Worm (Caenorhabditis elegans) whole organism, young adult: Measurements from ENCODE around the gene F10E9.1.

Source experiments
- C17E4.6 ChIP-seq: fragments of 200-800 bp; sonication (Bioruptor generic); IDR thresholded peaks from 2 replicates; pipeline ENCODE4 v1.3.6; 2022; ENCODE audit warnings: missing genetic modification reagents, missing genetic modification characterization, missing compliant biosample characterization
- F22D6.2 ChIP-seq: sonication (generic microtip); optimal IDR thresholded peaks from 2 replicates; lab custom pipeline; 2016; ENCODE audit warnings: mild to moderate bottlenecking, missing genetic modification characterization, missing compliant biosample characterization
- F23B12.7 ChIP-seq: sonication (generic microtip); optimal IDR thresholded peaks from 2 replicates; lab custom pipeline; 2017; ENCODE audit warnings: missing genetic modification characterization, mild to moderate bottlenecking, missing compliant biosample characterization, antibody characterized with exemption, moderate library complexity; ENCODE audit not compliant: insufficient read depth
- F37B4.10 ChIP-seq: fragments of 200-800 bp; sonication (Bioruptor generic); IDR thresholded peaks from 2 replicates; pipeline ENCODE4 v1.3.6; 2022; ENCODE audit warnings: missing genetic modification characterization, missing compliant biosample characterization
- F39B2.1 ChIP-seq: fragments of 200-800 bp; sonication (Bioruptor generic); IDR thresholded peaks from 2 replicates; pipeline ENCODE4 v1.3.6; 2022; ENCODE audit warnings: missing genetic modification reagents, missing genetic modification characterization, missing compliant biosample characterization
- F49E8.2 ChIP-seq: sonication (generic microtip); optimal IDR thresholded peaks from 3 replicates; lab custom pipeline; 2017; ENCODE audit warnings: missing genetic modification characterization, mild to moderate bottlenecking, missing compliant biosample characterization, antibody characterized with exemption, moderate library complexity; ENCODE audit not compliant: insufficient read depth
- F52B5.7 ChIP-seq: sonication (generic microtip); optimal IDR thresholded peaks from 2 replicates; lab custom pipeline; 2016; ENCODE audit warnings: mild to moderate bottlenecking, missing genetic modification characterization, missing compliant biosample characterization
- F55B11.4 ChIP-seq: sonication (generic microtip); optimal IDR thresholded peaks from 2 replicates; lab custom pipeline; 2016; ENCODE audit warnings: missing compliant biosample characterization, missing genetic modification characterization, borderline replicate concordance; ENCODE audit not compliant: insufficient read depth
- T07F8.4 ChIP-seq: sonication (generic microtip); optimal IDR thresholded peaks from 2 replicates; lab custom pipeline; 2016; ENCODE audit warnings: mild to moderate bottlenecking, missing genetic modification characterization, moderate library complexity, missing compliant biosample characterization
- T26A5.8 ChIP-seq: sonication (generic microtip); optimal IDR thresholded peaks from 2 replicates; lab custom pipeline; 2016; ENCODE audit warnings: missing genetic modification characterization, missing compliant biosample characterization
- Y56A3A.18 ChIP-seq: fragments of 200-800 bp; sonication (Bioruptor generic); IDR thresholded peaks from 2 replicates; pipeline ENCODE4 v1.3.6; 2022; ENCODE audit warnings: missing genetic modification reagents, missing genetic modification characterization, missing compliant biosample characterization
- Y79H2A.3 ChIP-seq: fragments of 200-800 bp; sonication (Bioruptor generic); conservative IDR thresholded peaks from 2 replicates; pipeline ENCODE4 v1.3.6; 2022; ENCODE audit warnings: missing genetic modification reagents, missing genetic modification characterization, missing compliant biosample characterization
- ZK185.1 ChIP-seq: sonication (generic microtip); optimal IDR thresholded peaks from 2 replicates; lab custom pipeline; 2016; ENCODE audit warnings: mild to moderate bottlenecking, missing genetic modification characterization, missing compliant biosample characterization; ENCODE audit not compliant: poor library complexity, severe bottlenecking
- ama-1 ChIP-seq, 3 experiments: fragments of 150-350 bp in 1 of 3; sonication (generic microtip) in 2 of 3; optimal IDR thresholded peaks; 2 replicates each; lab custom pipeline; 2014 to 2018; ENCODE audit warnings: missing biosample characterization in 2 of 3, missing genetic modification characterization in 2 of 3, missing genetic modification reagents in 2 of 3
- attf-5 ChIP-seq: fragments of 200-800 bp; sonication (Bioruptor generic); optimal IDR thresholded peaks from 2 replicates; lab custom pipeline; 2018; ENCODE audit warnings: mild to moderate bottlenecking, missing genetic modification characterization, missing compliant biosample characterization
- cebp-1 ChIP-seq, 2 experiments: fragments of 200-800 bp in 1 of 2; sonication (Bioruptor generic) in 1 of 2; sonication (generic microtip) in 1 of 2; IDR thresholded peaks in 1 of 2; optimal IDR thresholded peaks in 1 of 2; 2 replicates each; pipeline versions ENCODE4 v1.3.6 to Lab custom; 2017 to 2022; ENCODE audit warnings: missing compliant biosample characterization in 2 of 2, missing genetic modification characterization in 2 of 2, mild to moderate bottlenecking in 1 of 2, missing genetic modification reagents in 1 of 2, moderate library complexity in 1 of 2
- ceh-79 ChIP-seq: sonication (generic microtip); optimal IDR thresholded peaks from 2 replicates; lab custom pipeline; 2017; ENCODE audit warnings: mild to moderate bottlenecking, missing genetic modification characterization, missing compliant biosample characterization
- ceh-91 ChIP-seq: fragments of 200-800 bp; sonication (Bioruptor generic); IDR thresholded peaks from 2 replicates; pipeline ENCODE4 v1.3.6; 2022; ENCODE audit warnings: missing genetic modification reagents, missing genetic modification characterization, missing compliant biosample characterization
- chd-7 ChIP-seq: sonication (generic microtip); optimal IDR thresholded peaks from 2 replicates; lab custom pipeline; 2016; ENCODE audit warnings: mild to moderate bottlenecking, missing genetic modification characterization, moderate library complexity, missing compliant biosample characterization
- dpl-1 ChIP-seq: fragments of 150-350 bp; optimal IDR thresholded peaks from 2 replicates; lab custom pipeline; 2014; ENCODE audit warnings: missing biosample characterization, missing genetic modification reagents, missing genetic modification characterization
- egl-18 ChIP-seq: fragments of 200-800 bp; sonication (Bioruptor generic); IDR thresholded peaks from 2 replicates; pipeline ENCODE4 v1.3.6; 2022; ENCODE audit warnings: missing genetic modification reagents, missing genetic modification characterization, missing compliant biosample characterization
- egl-44 ChIP-seq: fragments of 200-800 bp; sonication (Bioruptor generic); IDR thresholded peaks from 2 replicates; pipeline ENCODE4 v1.3.6; 2022; ENCODE audit warnings: missing genetic modification reagents, missing genetic modification characterization, missing compliant biosample characterization
- egrh-3 ChIP-seq: fragments of 200-800 bp; sonication (Bioruptor generic); IDR thresholded peaks from 2 replicates; pipeline ENCODE4 v1.3.6; 2022; ENCODE audit warnings: missing genetic modification reagents, missing genetic modification characterization, missing compliant biosample characterization
- hmg-20 ChIP-seq: fragments of 200-800 bp; sonication (Bioruptor generic); IDR thresholded peaks from 2 replicates; pipeline ENCODE4 v1.3.6; 2022; ENCODE audit warnings: missing genetic modification reagents, missing genetic modification characterization, missing compliant biosample characterization
- hrde-1 ChIP-seq: sonication (generic microtip); optimal IDR thresholded peaks from 2 replicates; lab custom pipeline; 2016; ENCODE audit warnings: missing genetic modification characterization, mild to moderate bottlenecking, missing compliant biosample characterization, moderate library complexity, missing genotype, missing genetic modification reagents, borderline replicate concordance
- lag-1 ChIP-seq: fragments of 200-800 bp; sonication (Bioruptor generic); IDR thresholded peaks from 2 replicates; pipeline ENCODE4 v1.3.6; 2022; ENCODE audit warnings: missing genetic modification reagents, missing genetic modification characterization, missing compliant biosample characterization
- lin-54 ChIP-seq: fragments of 200-800 bp; sonication (Bioruptor generic); optimal IDR thresholded peaks from 2 replicates; lab custom pipeline; 2018; ENCODE audit warnings: mild to moderate bottlenecking, missing genetic modification characterization, missing compliant biosample characterization
- lir-1 ChIP-seq: fragments of 200-800 bp; sonication (Bioruptor generic); conservative IDR thresholded peaks from 2 replicates; pipeline ENCODE4 v1.3.6; 2022; ENCODE audit warnings: missing genetic modification reagents, missing genetic modification characterization, missing compliant biosample characterization
- lsl-1 ChIP-seq: fragments of 200-800 bp; sonication (Bioruptor generic); optimal IDR thresholded peaks from 2 replicates; lab custom pipeline; 2018; ENCODE audit warnings: mild to moderate bottlenecking, missing genetic modification characterization, moderate library complexity, missing compliant biosample characterization
- lsy-27 ChIP-seq: sonication (generic microtip); optimal IDR thresholded peaks from 2 replicates; lab custom pipeline; 2017; ENCODE audit warnings: missing genetic modification characterization, mild to moderate bottlenecking, missing compliant biosample characterization, antibody characterized with exemption, missing genotype, borderline replicate concordance; ENCODE audit not compliant: insufficient read depth
- mes-4 ChIP-seq: sonication (generic microtip); optimal IDR thresholded peaks from 2 replicates; lab custom pipeline; 2016; ENCODE audit warnings: missing genotype, missing genetic modification characterization, missing compliant biosample characterization
- mxl-1 ChIP-seq: sonication (generic microtip); optimal IDR thresholded peaks from 2 replicates; lab custom pipeline; 2016; ENCODE audit warnings: missing genetic modification characterization, missing compliant biosample characterization
- nhr-90 ChIP-seq: sonication (generic microtip); optimal IDR thresholded peaks from 2 replicates; lab custom pipeline; 2016; ENCODE audit warnings: missing genotype, mild to moderate bottlenecking, missing genetic modification characterization, missing compliant biosample characterization
- pbrm-1 ChIP-seq: fragments of 200-800 bp; sonication (Bioruptor generic); IDR thresholded peaks from 2 replicates; pipeline ENCODE4 v1.3.6; 2022; ENCODE audit warnings: missing genetic modification reagents, missing genetic modification characterization, missing compliant biosample characterization
- pha-4 ChIP-seq: fragments of 150-350 bp; sonication (generic microtip); optimal IDR thresholded peaks from 2 replicates; lab custom pipeline; 2014; ENCODE audit warnings: missing biosample characterization, missing genetic modification reagents, missing genetic modification characterization
- rcor-1 ChIP-seq: fragments of 200-800 bp; sonication (Bioruptor generic); IDR thresholded peaks from 2 replicates; pipeline ENCODE4 v1.3.6; 2022; ENCODE audit warnings: missing genetic modification reagents, missing genetic modification characterization, missing compliant biosample characterization
- rec-8 ChIP-seq, 2 experiments: sonication (generic microtip); optimal IDR thresholded peaks; 2 replicates each; lab custom pipeline; 2016; ENCODE audit warnings: mild to moderate bottlenecking in 2 of 2, missing genetic modification characterization in 2 of 2, missing genetic modification reagents in 2 of 2, missing genotype in 2 of 2, missing biosample characterization in 1 of 2, missing compliant biosample characterization in 1 of 2, moderate library complexity in 1 of 2
- repo-1 ChIP-seq: sonication (generic microtip); optimal IDR thresholded peaks from 2 replicates; lab custom pipeline; 2017; ENCODE audit warnings: mild to moderate bottlenecking, missing genetic modification characterization, missing compliant biosample characterization
- rpc-1 ChIP-seq, 2 experiments: fragments of 150-350 bp in 1 of 2; sonication (generic microtip) in 1 of 2; optimal IDR thresholded peaks; 2 replicates each; lab custom pipeline; 2014 to 2018; ENCODE audit warnings: missing biosample characterization in 1 of 2, missing genetic modification characterization in 1 of 2, missing genetic modification reagents in 1 of 2, missing genotype in 1 of 2
- sdz-38 ChIP-seq: sonication (generic microtip); optimal IDR thresholded peaks from 2 replicates; lab custom pipeline; 2016; ENCODE audit warnings: missing genotype, missing genetic modification characterization, missing compliant biosample characterization
- snpc-3.4 ChIP-seq: sonication (generic microtip); optimal IDR thresholded peaks from 2 replicates; lab custom pipeline; 2017; ENCODE audit warnings: missing genetic modification characterization, mild to moderate bottlenecking, missing compliant biosample characterization, antibody characterized with exemption, moderate library complexity, missing genotype, missing genetic modification reagents
- snpc-4 ChIP-seq, 5 experiments: fragments of 150-350 bp in 1 of 5; sonication (generic microtip) in 4 of 5; optimal IDR thresholded peaks; 2 replicates each; lab custom pipeline; 2014 to 2018; ENCODE audit warnings: missing genetic modification characterization in 5 of 5, missing biosample characterization in 3 of 5, antibody characterized with exemption in 2 of 5, mild to moderate bottlenecking in 2 of 5, missing compliant biosample characterization in 2 of 5, missing genotype in 2 of 5, moderate library complexity in 2 of 5, missing genetic modification reagents in 1 of 5
- unc-130 ChIP-seq: sonication (generic microtip); optimal IDR thresholded peaks from 2 replicates; lab custom pipeline; 2016; ENCODE audit warnings: missing genetic modification reagents, missing genetic modification characterization, missing compliant biosample characterization
- zfh-2 ChIP-seq: fragments of 200-800 bp; sonication (Bioruptor generic); conservative IDR thresholded peaks from 2 replicates; pipeline ENCODE4 v1.3.6; 2022; ENCODE audit warnings: missing genetic modification reagents, missing genetic modification characterization, missing compliant biosample characterization
- ztf-18 ChIP-seq: sonication (generic microtip); optimal IDR thresholded peaks from 2 replicates; lab custom pipeline; 2016; ENCODE audit warnings: missing genotype, mild to moderate bottlenecking, missing genetic modification characterization, missing compliant biosample characterization

Gene F10E9.1

DNA sequence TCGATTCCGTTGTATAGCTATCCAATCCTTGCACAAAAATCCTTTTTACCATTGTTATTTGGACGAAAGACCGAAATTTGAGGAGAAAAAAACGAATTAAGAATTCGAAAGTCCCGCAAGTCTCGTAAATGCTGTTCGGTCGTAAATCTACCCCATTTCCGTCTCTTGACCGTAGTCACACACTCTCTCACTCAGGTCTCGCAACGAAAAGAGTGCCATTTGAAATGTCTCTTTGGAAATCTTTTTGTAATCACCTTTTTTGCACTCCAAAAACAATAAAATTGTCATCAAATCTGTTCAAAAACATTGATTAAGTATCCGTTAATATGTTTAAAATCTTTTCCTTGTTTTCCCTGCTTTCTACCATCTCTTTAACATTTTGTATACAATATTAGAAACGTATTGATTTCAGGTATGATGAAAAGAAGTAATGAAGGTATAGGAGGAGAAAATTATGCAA lies 35.3 kb downstream of the F10E9.1 start, which contains the start of the genes R05D3.8 and rfp-1 (continued):
- TF ChIP-seq mes-4 (tag; lab: Kevin White, UChicago) (no peak), attf-5 (GFP tag; lab: Kevin White, UChicago) (peak; percentile 71), rcor-1 (peak; percentile 55), egl-44 (GFP tag; lab: Robert Waterston, UW) (no peak), F23B12.7 (peak; percentile 84), ceh-79 (tag; lab: Kevin White, UChicago) (no peak), F22D6.2 (tag; lab: Kevin White, UChicago) (no peak), T07F8.4 (tag; lab: Kevin White, UChicago) (no peak), ceh-91 (GFP tag; lab: Robert Waterston, UW) (peak; percentile 72), lin-54 (GFP tag; lab: Kevin White, UChicago) (peak; percentile 81), F52B5.7 (tag; lab: Kevin White, UChicago) (no peak), lsl-1 (GFP tag; lab: Kevin White, UChicago) (peak; percentile 94), repo-1 (no peak), egl-18 (GFP tag; lab: Robert Waterston, UW) (no peak), T26A5.8 (tag; lab: Kevin White, UChicago) (no peak), pbrm-1 (GFP tag; lab: Robert Waterston, UW) (0 out of 2 replicates have a peak, but pooled peaks have one; percentile 34), zfh-2 (GFP tag; lab: Robert Waterston, UW) (no peak), ztf-18 (no peak), Y79H2A.3 (0 out of 2 replicates have a peak, but pooled peaks have one; percentile 50), F55B11.4 (tag; lab: Kevin White, UChicago) (no peak), lir-1 (GFP tag; lab: Robert Waterston, UW) (no peak; the same call in 1 of the 2 replicates), pha-4 (no peak), unc-130 (GFP tag; lab: Kevin White, UChicago) (no peak), rec-8 (tag; optimal IDR thresholded peaks at IDR 0.05; lab: Kevin White, UChicago) (no peak), snpc-3.4 (tag; lab: Kevin White, UChicago) (no peak), cebp-1 (GFP tag; IDR thresholded peaks at IDR 0.05; lab: Robert Waterston, UW) (no peak), cebp-1 (tag; optimal IDR thresholded peaks at IDR 0.05; lab: Kevin White, UChicago) (peak; percentile 67), hmg-20 (GFP tag; lab: Robert Waterston, UW) (no peak), egrh-3 (GFP tag; lab: Robert Waterston, UW) (no peak), F49E8.2 (peak; percentile 29), dpl-1 (peak; percentile 28), lsy-27 (no peak), Y56A3A.18 (GFP tag; lab: Robert Waterston, UW) (no peak), ama-1 (optimal IDR thresholded peaks at IDR 0.05; lab: Kevin White, UChicago) (no peak), ama-1 (GFP tag; optimal IDR thresholded peaks at IDR 0.05; lab: Kevin White, UChicago) (peak in 1 of 2 experiments; percentile 14), sdz-38 (tag; lab: Kevin White, UChicago) (no peak), C17E4.6 (no peak), rpc-1 (optimal IDR thresholded peaks at IDR 0.05; lab: Kevin White, UChicago) (no peak), rpc-1 (tag; optimal IDR thresholded peaks at IDR 0.05; lab: Kevin White, UChicago) (no peak), ZK185.1 (tag; lab: Kevin White, UChicago) (peak; percentile 3), nhr-90 (no peak), hrde-1 (no peak), snpc-4 (GFP tag; optimal IDR thresholded peaks at IDR 0.05; lab: Kevin White, UChicago) (no peak), snpc-4 (tag; optimal IDR thresholded peaks at IDR 0.05; lab: Kevin White, UChicago) (peak in 1 of 4 experiments; percentile 63), chd-7 (no peak), mxl-1 (no peak), F37B4.10 (GFP tag; lab: Robert Waterston, UW) (0 out of 2 replicates have a peak, but pooled peaks have one; percentile 61), F39B2.1 (GFP tag; lab: Robert Waterston, UW) (no peak), lag-1 (GFP tag; lab: Robert Waterston, UW) (no peak)
